Worm (Caenorhabditis elegans): ENCODE measurements around the gene irg-3.
"Not testable (repeated sequence)": the region's sequence is repeated elsewhere in the genome, so short reads cannot be mapped to it uniquely, and the experiment has no call there.

The irg-3 gene

ce11 chrV:2595720-2596119, 3.3 kb downstream of the irg-3 start:
- TF ChIP-seq elt-3 (tag; optimal IDR thresholded peaks at IDR 0.05) (no peak), fkh-4 (tag; optimal IDR thresholded peaks at IDR 0.05; ENCODE audit: borderline replicate concordance) (no peak), nhr-20 (tag; optimal IDR thresholded peaks at IDR 0.05) (no peak), mdl-1 (tag; optimal IDR thresholded peaks at IDR 0.05) (no peak), lir-3 (tag; optimal IDR thresholded peaks at IDR 0.05; ENCODE audit: poor library complexity) (no peak), snpc-4 (tag; optimal IDR thresholded peaks at IDR 0.05) (no peak), aly-2 (tag; optimal IDR thresholded peaks at IDR 0.05) (no peak), unc-62 (GFP tag; optimal IDR thresholded peaks at IDR 0.05) (no peak), mab-9 (GFP tag; IDR thresholded peaks at IDR 0.05) (no peak), ceh-8 (GFP tag; optimal IDR thresholded peaks at IDR 0.05) (no peak), ama-1 (optimal IDR thresholded peaks at IDR 0.05) (no peak), unc-86 (tag; optimal IDR thresholded peaks at IDR 0.05) (no peak), elt-2 (tag; optimal IDR thresholded peaks at IDR 0.05) (no peak), fkh-10 (GFP tag; optimal IDR thresholded peaks at IDR 0.05) (no peak), lsy-2 (tag; optimal IDR thresholded peaks at IDR 0.05) (no peak), blmp-1 (tag; optimal IDR thresholded peaks at IDR 0.05) (no peak), nhr-237 (tag; optimal IDR thresholded peaks at IDR 0.05) (no peak)

- not testable (repeated sequence) for TF ChIP-seq nhr-77, nhr-84, zag-1 (tag; optimal IDR thresholded peaks at IDR 0.05)
Observed at ce11 chrV:2598830-2599229, 6.4 kb downstream of the irg-3 start, which contains the start of gene F53E10.5. Gene F53E10.5, minus strand, starts transcription at chrV:2598930.

DNA sequence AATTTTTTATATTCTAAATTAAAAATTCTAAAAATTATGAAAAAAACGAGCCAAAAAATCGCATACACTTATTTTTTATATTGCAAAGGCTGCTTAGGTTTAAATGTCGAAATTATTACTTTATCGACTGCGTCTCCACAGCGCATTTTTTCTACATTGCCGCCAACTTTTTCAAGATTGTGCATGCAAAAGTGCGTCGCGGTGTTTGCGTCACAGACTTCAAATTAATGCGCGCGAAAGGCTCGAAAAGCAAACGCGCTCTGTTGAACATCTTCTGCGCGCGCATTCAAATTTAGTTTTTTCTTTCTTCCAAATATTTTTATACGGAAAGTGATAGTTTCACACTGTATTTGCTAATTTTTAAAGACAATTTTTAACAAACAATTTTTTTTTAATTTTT, 8.2 kb downstream of the irg-3 start:
- TF ChIP-seq ceh-88 (GFP tag; IDR thresholded peaks at IDR 0.05) (peak; percentile 95), lin-15B (tag; optimal IDR thresholded peaks at IDR 0.05) (peak; percentile 68), fkh-4 (tag; optimal IDR thresholded peaks at IDR 0.05; ENCODE audit: borderline replicate concordance) (peak; percentile 86), unc-130 (tag; optimal IDR thresholded peaks at IDR 0.05) (peak; percentile 21), C16A3.4 (tag; optimal IDR thresholded peaks at IDR 0.05) (peak; percentile 71), ztf-4 (tag; optimal IDR thresholded peaks at IDR 0.05) (peak; percentile 67), aha-1 (tag; optimal IDR thresholded peaks at IDR 0.05) (no peak), unc-30 (tag; optimal IDR thresholded peaks at IDR 0.05) (no peak), sox-4 (tag; optimal IDR thresholded peaks at IDR 0.05) (peak; percentile 88), nhr-85 (tag) (peak; percentile 95), pag-3 (tag; optimal IDR thresholded peaks at IDR 0.05; ENCODE audit: borderline replicate concordance, insufficient read depth) (no peak), efl-1 (optimal IDR thresholded peaks at IDR 0.05) (peak; percentile 99), efl-1 (GFP tag; optimal IDR thresholded peaks at IDR 0.05 in 1 of 2) (peak; percentile 97 to 100), ets-5 (GFP tag; IDR thresholded peaks at IDR 0.05) (peak; percentile 52; the same call in 1 of the 2 replicates), mef-2 (tag; optimal IDR thresholded peaks at IDR 0.05) (no peak), C04F5.9 (tag; optimal IDR thresholded peaks at IDR 0.05) (peak; percentile 77), dsc-1 (tag; optimal IDR thresholded peaks at IDR 0.05) (peak; percentile 95), aly-2 (tag; optimal IDR thresholded peaks at IDR 0.05) (no peak), lin-14 (GFP tag; optimal IDR thresholded peaks at IDR 0.05) (peak; percentile 92), ceh-8 (GFP tag; optimal IDR thresholded peaks at IDR 0.05) (peak; percentile 84), lin-39 (tag; optimal IDR thresholded peaks at IDR 0.05) (peak; percentile 36), lsy-2 (tag; optimal IDR thresholded peaks at IDR 0.05) (peak; percentile 87), nhr-237 (tag; optimal IDR thresholded peaks at IDR 0.05) (peak; percentile 63), nhr-11 (tag; optimal IDR thresholded peaks at IDR 0.05) (peak; percentile 53), nhr-20 (tag; optimal IDR thresholded peaks at IDR 0.05) (peak; percentile 94), elt-3 (tag; optimal IDR thresholded peaks at IDR 0.05) (peak in 1 of 6 experiments; percentile 1), nhr-28 (tag; optimal IDR thresholded peaks at IDR 0.05) (no peak), nhr-71 (tag; optimal IDR thresholded peaks at IDR 0.05) (peak; percentile 97), Y116A8C.19 (tag; optimal IDR thresholded peaks at IDR 0.05; ENCODE audit: borderline replicate concordance) (no peak), nhr-12 (tag; optimal IDR thresholded peaks at IDR 0.05) (no peak), egl-27 (tag; optimal IDR thresholded peaks at IDR 0.05) (no peak), snpc-4 (tag; optimal IDR thresholded peaks at IDR 0.05) (peak; percentile 71), ceh-90 (tag; optimal IDR thresholded peaks at IDR 0.05) (peak; percentile 74), ceh-82 (tag; optimal IDR thresholded peaks at IDR 0.05) (peak; percentile 45 to 73 (median 72)), vab-15 (tag; optimal IDR thresholded peaks at IDR 0.05) (peak; percentile 63), fos-1 (tag; optimal IDR thresholded peaks at IDR 0.05) (peak; percentile 52), snu-23 (GFP tag; optimal IDR thresholded peaks at IDR 0.05) (peak; percentile 93), elt-2 (tag; optimal IDR thresholded peaks at IDR 0.05) (peak; percentile 79), tbx-2 (tag; optimal IDR thresholded peaks at IDR 0.05) (peak; percentile 94)

Data from whole organism, L1 larva.